Fruit fly (Drosophila melanogaster) whole organism, embryonic: ENCODE measurements around the gene corto.

Experiments
- Antp ChIP-seq: fragments of 200-800 bp; sonication (Bioruptor generic); optimal IDR thresholded peaks from 3 replicates; lab custom pipeline; 2016; ENCODE audit warnings: missing biosample characterization, missing genetic modification characterization
- Atf6 ChIP-seq: fragments of 200-800 bp; sonication (Bioruptor generic); IDR thresholded peaks from 2 replicates; pipeline ENCODE4 v1.3.6; 2022; ENCODE audit warnings: missing biosample characterization, missing genetic modification characterization
- B-H1 ChIP-seq: fragments of 200-800 bp; sonication (Bioruptor generic); IDR thresholded peaks from 3 replicates; pipeline ENCODE4 v1.3.6; 2022; ENCODE audit warnings: missing biosample characterization, missing genetic modification characterization
- B-H2 ChIP-seq: fragments of 200-800 bp; sonication (Bioruptor generic); optimal IDR thresholded peaks from 2 replicates; lab custom pipeline; 2018; ENCODE audit warnings: missing biosample characterization, mild to moderate bottlenecking, missing genetic modification characterization
- C15 ChIP-seq: fragments of 200-800 bp; sonication (Bioruptor generic); IDR thresholded peaks from 3 replicates; pipeline ENCODE4 v1.3.6; 2022; ENCODE audit warnings: missing biosample characterization, missing genetic modification characterization
- CG10274 ChIP-seq: fragments of 200-800 bp; sonication (Bioruptor generic); optimal IDR thresholded peaks from 3 replicates; lab custom pipeline; 2017; ENCODE audit warnings: missing biosample characterization, mild to moderate bottlenecking, missing genetic modification characterization
- CG11093 ChIP-seq: fragments of 200-800 bp; sonication (Bioruptor generic); IDR thresholded peaks from 3 replicates; pipeline ENCODE4 v1.3.6; 2022; ENCODE audit warnings: missing biosample characterization, missing genetic modification characterization
- CG11560 ChIP-seq: fragments of 200-800 bp; sonication (Bioruptor generic); IDR thresholded peaks from 3 replicates; pipeline ENCODE4 v1.3.6; 2022; ENCODE audit warnings: missing biosample characterization, missing genetic modification characterization
- CG16815 ChIP-seq: fragments of 200-800 bp; sonication (Bioruptor generic); optimal IDR thresholded peaks from 3 replicates; lab custom pipeline; 2017; ENCODE audit warnings: missing biosample characterization, mild to moderate bottlenecking, missing genetic modification characterization
- CG17802 ChIP-seq: fragments of 200-800 bp; sonication (Bioruptor generic); optimal IDR thresholded peaks from 2 replicates; lab custom pipeline; 2018; ENCODE audit warnings: missing biosample characterization, mild to moderate bottlenecking, missing genetic modification characterization, moderate library complexity
- CG18764 ChIP-seq: fragments of 200-800 bp; sonication (Bioruptor generic); optimal IDR thresholded peaks from 3 replicates; lab custom pipeline; 2016; ENCODE audit warnings: missing biosample characterization, missing genetic modification characterization
- CG4282 ChIP-seq: fragments of 200-800 bp; sonication (Bioruptor generic); optimal IDR thresholded peaks from 2 replicates; lab custom pipeline; 2016; ENCODE audit warnings: missing biosample characterization, missing genetic modification characterization
- CG43689 ChIP-seq: fragments of 200-800 bp; sonication (Bioruptor generic); IDR thresholded peaks from 2 replicates; pipeline ENCODE4 v1.3.6; 2022; ENCODE audit warnings: missing biosample characterization, missing genetic modification characterization
- CG4820 ChIP-seq: fragments of 200-800 bp; sonication (Bioruptor generic); optimal IDR thresholded peaks from 3 replicates; lab custom pipeline; 2016; ENCODE audit warnings: missing biosample characterization, missing genetic modification characterization
- CG6175 ChIP-seq: fragments of 200-800 bp; sonication (Bioruptor generic); IDR thresholded peaks from 3 replicates; pipeline ENCODE4 v1.3.6; 2022; ENCODE audit warnings: missing biosample characterization, missing genetic modification characterization
- CG6854 ChIP-seq: fragments of 200-800 bp; sonication (Bioruptor generic); optimal IDR thresholded peaks from 3 replicates; lab custom pipeline; 2017; ENCODE audit warnings: missing biosample characterization, mild to moderate bottlenecking, missing genetic modification characterization
- CG7372 ChIP-seq: fragments of 200-800 bp; sonication (Bioruptor generic); IDR thresholded peaks from 2 replicates; pipeline ENCODE4 v1.3.6; 2022; ENCODE audit warnings: missing biosample characterization, missing genetic modification characterization
- CG7928 ChIP-seq: fragments of 200-800 bp; sonication (Bioruptor generic); optimal IDR thresholded peaks from 2 replicates; lab custom pipeline; 2017; ENCODE audit warnings: missing biosample characterization, mild to moderate bottlenecking, missing genetic modification characterization
- Eip74EF ChIP-seq, 2 experiments: fragments of 200-800 bp in 1 of 2; fragments of >200 bp in 1 of 2; sonication (Bioruptor generic) in 1 of 2; optimal IDR thresholded peaks; 2 replicates each; lab custom pipeline; 2017 to 2019; ENCODE audit warnings: missing biosample characterization in 2 of 2, missing genetic modification characterization in 2 of 2, mild to moderate bottlenecking in 1 of 2, moderate library complexity in 1 of 2
- Ets97D ChIP-seq: fragments of 200-800 bp; sonication (Bioruptor generic); optimal IDR thresholded peaks from 3 replicates; lab custom pipeline; 2016; ENCODE audit warnings: missing biosample characterization, missing genetic modification characterization
- HmgD ChIP-seq: fragments of 200-800 bp; sonication (Bioruptor generic); optimal IDR thresholded peaks from 3 replicates; lab custom pipeline; 2016; ENCODE audit warnings: missing biosample characterization, missing genetic modification characterization
- Mes4 ChIP-seq: fragments of 200-800 bp; sonication (Bioruptor generic); optimal IDR thresholded peaks from 2 replicates; lab custom pipeline; 2016; ENCODE audit warnings: missing biosample characterization, missing genetic modification characterization
- Nf-YB ChIP-seq: fragments of 200-800 bp; sonication (Bioruptor generic); optimal IDR thresholded peaks from 3 replicates; lab custom pipeline; 2019; ENCODE audit warnings: missing biosample characterization, mild to moderate bottlenecking, missing genetic modification characterization, moderate library complexity
- Oli ChIP-seq: fragments of 200-800 bp; sonication (Bioruptor generic); optimal IDR thresholded peaks from 2 replicates; lab custom pipeline; 2018; ENCODE audit warnings: missing biosample characterization, mild to moderate bottlenecking, missing genetic modification characterization, moderate library complexity
- Pdp1 ChIP-seq, 2 experiments: fragments of 200-800 bp; sonication (Bioruptor generic); optimal IDR thresholded peaks; 3 replicates each; lab custom pipeline; 2016; ENCODE audit warnings: missing biosample characterization in 2 of 2, missing genetic modification characterization in 2 of 2, mild to moderate bottlenecking in 1 of 2, moderate library complexity in 1 of 2
- al ChIP-seq: fragments of 200-800 bp; sonication (Bioruptor generic); IDR thresholded peaks from 2 replicates; pipeline ENCODE4 v1.3.6; 2022; ENCODE audit warnings: missing biosample characterization, missing genetic modification characterization
- chm ChIP-seq: fragments of 200-800 bp; sonication (Bioruptor generic); IDR thresholded peaks from 2 replicates; pipeline ENCODE4 v1.3.6; 2022; ENCODE audit warnings: missing biosample characterization, missing genetic modification characterization
- fu2 ChIP-seq: fragments of 200-800 bp; sonication (Bioruptor generic); optimal IDR thresholded peaks from 2 replicates; lab custom pipeline; 2016; ENCODE audit warnings: missing biosample characterization, missing genetic modification characterization
- grn ChIP-seq: fragments of 200-800 bp; sonication (Bioruptor generic); optimal IDR thresholded peaks from 3 replicates; lab custom pipeline; 2017; ENCODE audit warnings: missing biosample characterization, missing genetic modification characterization
- kni ChIP-seq: fragments of 200-800 bp; sonication (Bioruptor generic); optimal IDR thresholded peaks from 3 replicates; lab custom pipeline; 2017; ENCODE audit warnings: mild to moderate bottlenecking, missing biosample characterization, missing genetic modification reagents, missing genetic modification characterization
- lilli ChIP-seq: fragments of 200-800 bp; sonication (Bioruptor generic); optimal IDR thresholded peaks from 3 replicates; lab custom pipeline; 2016; ENCODE audit warnings: missing biosample characterization, missing genetic modification characterization
- nerfin-1 ChIP-seq: fragments of 200-800 bp; sonication (Bioruptor generic); optimal IDR thresholded peaks from 3 replicates; lab custom pipeline; 2019; ENCODE audit warnings: missing biosample characterization, mild to moderate bottlenecking, missing genetic modification characterization, moderate library complexity
- nom ChIP-seq: fragments of 200-800 bp; sonication (Bioruptor generic); optimal IDR thresholded peaks from 2 replicates; lab custom pipeline; 2017; ENCODE audit warnings: missing biosample characterization, missing genetic modification characterization, mild to moderate bottlenecking, moderate library complexity, missing genetic modification reagents
- onecut ChIP-seq: fragments of 200-800 bp; sonication (Bioruptor generic); IDR thresholded peaks from 2 replicates; pipeline ENCODE4 v1.3.6; 2022; ENCODE audit warnings: missing biosample characterization, missing genetic modification characterization
- pum ChIP-seq: fragments of 200-800 bp; sonication (Bioruptor generic); optimal IDR thresholded peaks from 2 replicates; lab custom pipeline; 2016; ENCODE audit warnings: missing biosample characterization, missing genetic modification characterization
- repo ChIP-seq: fragments of 200-800 bp; sonication (Bioruptor generic); optimal IDR thresholded peaks from 2 replicates; lab custom pipeline; 2016; ENCODE audit warnings: missing biosample characterization, missing genetic modification characterization
- row ChIP-seq: fragments of 200-800 bp; sonication (Bioruptor generic); IDR thresholded peaks from 3 replicates; pipeline ENCODE4 v1.3.6; 2022; ENCODE audit warnings: missing biosample characterization, missing genetic modification characterization
- sens ChIP-seq: fragments of 200-800 bp; sonication (Bioruptor generic); peaks from one replicate; lab custom pipeline; 2016; ENCODE audit warnings: missing biosample characterization, missing genetic modification characterization
- sob ChIP-seq: fragments of 200-800 bp; sonication (Bioruptor generic); IDR thresholded peaks from 2 replicates; pipeline ENCODE4 v1.3.6; 2022; ENCODE audit warnings: missing biosample characterization, missing genetic modification characterization
- sr ChIP-seq: fragments of 200-800 bp; sonication (Bioruptor generic); IDR thresholded peaks from 3 replicates; pipeline ENCODE4 v1.3.6; 2022; ENCODE audit warnings: missing biosample characterization, missing genetic modification characterization
- stwl ChIP-seq: fragments of 200-800 bp; sonication (Bioruptor generic); optimal IDR thresholded peaks from 3 replicates; lab custom pipeline; 2018; ENCODE audit warnings: missing biosample characterization, mild to moderate bottlenecking, missing genetic modification characterization, moderate library complexity
- twi ChIP-seq: fragments of 200-800 bp; optimal IDR thresholded peaks from 2 replicates; lab custom pipeline; 2019; ENCODE audit warnings: missing biosample characterization, mild to moderate bottlenecking, missing genetic modification characterization, moderate library complexity
- usp ChIP-seq: fragments of >200 bp; optimal IDR thresholded peaks from 2 replicates; lab custom pipeline; 2017; ENCODE audit warnings: missing biosample characterization, missing genetic modification characterization

The corto gene

DNA sequence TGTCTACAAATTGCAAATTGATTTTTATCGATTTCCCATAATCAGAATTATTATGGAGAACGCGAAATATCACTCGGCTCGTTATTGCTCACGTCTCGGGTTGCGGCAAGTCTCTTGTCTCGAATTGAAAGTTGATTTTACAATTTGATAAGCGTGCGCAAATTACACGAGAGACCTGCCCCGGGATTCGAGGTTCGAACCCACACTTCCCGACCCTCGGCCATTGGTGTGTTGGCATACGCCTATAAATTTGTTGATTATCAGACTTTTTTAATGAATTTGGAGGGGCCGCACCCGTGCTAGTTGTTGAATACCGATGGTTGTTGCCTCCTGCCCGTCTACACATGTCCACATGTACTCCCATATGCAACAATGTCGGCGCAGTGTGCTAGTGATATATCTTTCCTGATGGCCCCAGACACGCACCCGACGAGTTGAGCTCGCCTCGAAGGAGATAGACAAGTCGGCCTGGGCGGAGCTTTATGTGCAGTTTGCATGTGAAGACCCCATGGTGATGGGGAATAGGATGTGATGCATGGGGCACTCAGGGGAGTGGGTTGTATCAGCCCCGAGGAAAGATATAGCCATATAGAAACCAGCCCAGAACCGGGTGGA, 53.7 kb downstream of the corto start (continued):
- TF ChIP-seq B-H2, result no peak
- TF ChIP-seq HmgD (GFP tag; lab: Kevin White, UChicago), result no peak
- peak; percentile 64 for TF ChIP-seq sens (GFP tag; lab: Kevin White, UChicago)
- no peak for TF ChIP-seq Eip74EF (GFP tag; optimal IDR thresholded peaks at IDR 0.05; lab: Kevin White, UChicago)
- no peak for TF ChIP-seq CG7928 (GFP tag; lab: Kevin White, UChicago)
- TF ChIP-seq chm (GFP tag; lab: Robert Waterston, UW), result peak; percentile 26; the same call in 1 of the 2 replicates
- TF ChIP-seq Oli, result no peak
- no peak for TF ChIP-seq twi (tag; lab: Kevin White, UChicago)
- TF ChIP-seq stwl, result no peak
- no peak for TF ChIP-seq CG6854 (GFP tag; lab: Kevin White, UChicago)
- no peak for TF ChIP-seq Ets97D
- TF ChIP-seq CG16815 (GFP tag; lab: Kevin White, UChicago), result no peak
- no peak for TF ChIP-seq Nf-YB (GFP tag; lab: Kevin White, UChicago)
- no peak for TF ChIP-seq CG43689
- TF ChIP-seq sob, result no peak
- no peak for TF ChIP-seq Atf6 (GFP tag; lab: Robert Waterston, UW)
- no peak for TF ChIP-seq nerfin-1 (tag; lab: Kevin White, UChicago)
- no peak for TF ChIP-seq CG18764 (GFP tag; lab: Kevin White, UChicago)
- peak; percentile 12 for TF ChIP-seq grn (GFP tag; lab: Kevin White, UChicago)
- no peak for TF ChIP-seq pum (GFP tag; lab: Kevin White, UChicago)
- no peak for TF ChIP-seq lilli (GFP tag; lab: Kevin White, UChicago)
- no peak for TF ChIP-seq C15 (GFP tag; lab: Robert Waterston, UW)
- TF ChIP-seq fu2 (GFP tag; lab: Kevin White, UChicago), result no peak
- TF ChIP-seq B-H1, result no peak
- no peak for TF ChIP-seq repo (GFP tag; lab: Kevin White, UChicago)
- no peak for TF ChIP-seq CG6175 (GFP tag; lab: Robert Waterston, UW)
- TF ChIP-seq nom (GFP tag; lab: Kevin White, UChicago), result peak; percentile 2
- peak; percentile 21 for TF ChIP-seq CG10274 (GFP tag; lab: Kevin White, UChicago)
- TF ChIP-seq Pdp1 (GFP tag; optimal IDR thresholded peaks at IDR 0.05; lab: Kevin White, UChicago), result no peak
- TF ChIP-seq CG11560 (tag; lab: Robert Waterston, UW), result 0 out of 3 replicates have a peak, but pooled peaks have one; percentile 21
- TF ChIP-seq sr (GFP tag; lab: Robert Waterston, UW), result no peak
- TF ChIP-seq CG17802 (tag; lab: Kevin White, UChicago), result no peak
- TF ChIP-seq CG7372 (GFP tag; lab: Robert Waterston, UW), result no peak
- no peak for TF ChIP-seq Antp
- 0 out of 3 replicates have a peak, but pooled peaks have one; percentile 7 for TF ChIP-seq row (GFP tag; lab: Robert Waterston, UW)
- 0 out of 2 replicates have a peak, but pooled peaks have one; percentile 10 for TF ChIP-seq onecut
- no peak for TF ChIP-seq usp (GFP tag; lab: Kevin White, UChicago)
- TF ChIP-seq al (GFP tag; lab: Robert Waterston, UW), result no peak
- no peak for TF ChIP-seq CG11093 (GFP tag; lab: Robert Waterston, UW)
- no peak for TF ChIP-seq CG4282 (GFP tag; lab: Kevin White, UChicago)
- TF ChIP-seq CG4820 (GFP tag; lab: Kevin White, UChicago), result no peak
- no peak for TF ChIP-seq Mes4 (GFP tag; lab: Kevin White, UChicago)
- TF ChIP-seq kni (GFP tag; lab: Kevin White, UChicago), result peak; percentile 43
